Worm (Caenorhabditis elegans): ENCODE data around the gene pro-1.
A peak's percentile ranks its signal among the peaks of the same experiment; 100 is the strongest.

pro-1 gene

DNA sequence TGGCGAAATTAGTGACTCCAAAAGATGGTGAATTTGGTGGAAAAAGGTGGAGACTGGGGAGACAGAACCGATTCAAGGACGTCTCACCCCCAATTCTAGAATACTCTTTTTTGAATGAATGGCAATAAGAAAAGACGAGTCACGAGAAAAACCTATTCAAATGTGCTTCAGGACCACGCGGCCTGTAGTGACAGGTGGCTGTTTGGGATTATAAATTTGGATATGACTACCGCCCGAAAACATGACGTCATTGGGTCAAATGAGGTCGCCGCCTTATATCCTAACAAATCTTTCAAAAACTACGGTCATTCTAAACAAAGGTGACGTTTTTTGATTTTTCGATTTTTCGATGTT lies 12.2 kb upstream of the pro-1 start:
- TF ChIP-seq tbx-11 (GFP tag; IDR thresholded peaks at IDR 0.05), result no peak
- no peak for TF ChIP-seq scrt-1 (GFP tag; IDR thresholded peaks at IDR 0.05)
- TF ChIP-seq hnd-1 (tag; optimal IDR thresholded peaks at IDR 0.05), result no peak
- no peak for TF ChIP-seq B0310.2 (tag; optimal IDR thresholded peaks at IDR 0.05)
- TF ChIP-seq F13C5.2 (tag; optimal IDR thresholded peaks at IDR 0.05), result no peak
- no peak for TF ChIP-seq tra-4 (tag; optimal IDR thresholded peaks at IDR 0.05)
- no peak for TF ChIP-seq sea-1 (GFP tag; conservative IDR thresholded peaks at IDR 0.05)
- TF ChIP-seq aly-1 (tag; optimal IDR thresholded peaks at IDR 0.05), result no peak
- TF ChIP-seq hmg-4 (GFP tag; optimal IDR thresholded peaks at IDR 0.05), result no peak
- no peak for TF ChIP-seq hmbx-1 (tag; optimal IDR thresholded peaks at IDR 0.05)
- no peak for TF ChIP-seq ama-1 (optimal IDR thresholded peaks at IDR 0.05)
- no peak for TF ChIP-seq ets-7 (tag; optimal IDR thresholded peaks at IDR 0.05)
- no peak for TF ChIP-seq ceh-36 (tag; optimal IDR thresholded peaks at IDR 0.05)
- TF ChIP-seq flt-1 (GFP tag; IDR thresholded peaks at IDR 0.05), result no peak
- no peak for TF ChIP-seq ceh-13 (GFP tag; optimal IDR thresholded peaks at IDR 0.05)
- no peak for TF ChIP-seq tbx-37 (GFP tag; conservative IDR thresholded peaks at IDR 0.05)
- no peak for TF ChIP-seq pes-1 (GFP tag; IDR thresholded peaks at IDR 0.05)

DNA sequence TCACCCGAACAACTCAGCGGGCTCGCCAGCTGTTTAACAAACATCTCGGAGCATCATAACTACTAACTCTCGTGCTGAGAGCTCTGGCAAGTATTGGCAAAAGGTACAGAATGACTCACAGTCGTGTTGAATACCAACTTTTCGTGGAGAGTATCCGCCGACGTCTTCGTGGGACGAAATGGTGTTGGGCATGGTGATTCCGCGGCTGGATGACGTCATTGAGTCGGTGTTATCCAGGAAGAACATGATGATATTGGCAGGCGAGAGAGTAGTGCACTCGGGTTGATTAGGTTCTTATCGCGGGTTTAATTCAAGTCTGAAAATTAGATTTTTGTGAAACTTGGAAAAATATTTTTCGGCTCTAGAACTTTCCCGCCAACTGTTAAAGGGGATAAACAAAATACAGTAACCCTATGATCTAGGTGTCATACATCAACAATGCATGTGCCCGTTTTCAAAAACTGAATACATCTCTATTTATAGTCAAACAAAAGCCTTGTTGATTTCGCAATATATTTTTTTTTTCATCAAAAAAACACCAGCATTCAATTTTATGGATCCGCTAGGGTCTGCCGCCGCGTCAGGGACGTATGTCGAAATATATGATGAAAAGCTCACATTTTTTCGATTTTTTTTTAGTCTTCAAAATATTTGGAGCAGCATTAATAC lies 11.7 kb upstream of the pro-1 start:
- no peak for TF ChIP-seq tbx-37 (GFP tag; conservative IDR thresholded peaks at IDR 0.05)
- TF ChIP-seq hmg-4 (GFP tag; optimal IDR thresholded peaks at IDR 0.05), result no peak
- no peak for TF ChIP-seq hmbx-1 (tag; optimal IDR thresholded peaks at IDR 0.05)
- TF ChIP-seq aly-1 (tag; optimal IDR thresholded peaks at IDR 0.05), result no peak
- TF ChIP-seq B0310.2 (tag; optimal IDR thresholded peaks at IDR 0.05), result no peak
- no peak for TF ChIP-seq pes-1 (GFP tag; IDR thresholded peaks at IDR 0.05)
- TF ChIP-seq ceh-13 (GFP tag; optimal IDR thresholded peaks at IDR 0.05), result no peak
- no peak for TF ChIP-seq ama-1 (optimal IDR thresholded peaks at IDR 0.05)
- TF ChIP-seq tra-4 (tag; optimal IDR thresholded peaks at IDR 0.05), result no peak
- no peak for TF ChIP-seq ceh-36 (tag; optimal IDR thresholded peaks at IDR 0.05)
- no peak for TF ChIP-seq scrt-1 (GFP tag; IDR thresholded peaks at IDR 0.05)
- TF ChIP-seq tbx-11 (GFP tag; IDR thresholded peaks at IDR 0.05), result no peak
- TF ChIP-seq F13C5.2 (tag; optimal IDR thresholded peaks at IDR 0.05), result no peak
- TF ChIP-seq ets-7 (tag; optimal IDR thresholded peaks at IDR 0.05), result no peak
- TF ChIP-seq hnd-1 (tag; optimal IDR thresholded peaks at IDR 0.05), result no peak
- TF ChIP-seq sea-1 (GFP tag; conservative IDR thresholded peaks at IDR 0.05), result no peak
- TF ChIP-seq flt-1 (GFP tag; IDR thresholded peaks at IDR 0.05), result no peak

DNA sequence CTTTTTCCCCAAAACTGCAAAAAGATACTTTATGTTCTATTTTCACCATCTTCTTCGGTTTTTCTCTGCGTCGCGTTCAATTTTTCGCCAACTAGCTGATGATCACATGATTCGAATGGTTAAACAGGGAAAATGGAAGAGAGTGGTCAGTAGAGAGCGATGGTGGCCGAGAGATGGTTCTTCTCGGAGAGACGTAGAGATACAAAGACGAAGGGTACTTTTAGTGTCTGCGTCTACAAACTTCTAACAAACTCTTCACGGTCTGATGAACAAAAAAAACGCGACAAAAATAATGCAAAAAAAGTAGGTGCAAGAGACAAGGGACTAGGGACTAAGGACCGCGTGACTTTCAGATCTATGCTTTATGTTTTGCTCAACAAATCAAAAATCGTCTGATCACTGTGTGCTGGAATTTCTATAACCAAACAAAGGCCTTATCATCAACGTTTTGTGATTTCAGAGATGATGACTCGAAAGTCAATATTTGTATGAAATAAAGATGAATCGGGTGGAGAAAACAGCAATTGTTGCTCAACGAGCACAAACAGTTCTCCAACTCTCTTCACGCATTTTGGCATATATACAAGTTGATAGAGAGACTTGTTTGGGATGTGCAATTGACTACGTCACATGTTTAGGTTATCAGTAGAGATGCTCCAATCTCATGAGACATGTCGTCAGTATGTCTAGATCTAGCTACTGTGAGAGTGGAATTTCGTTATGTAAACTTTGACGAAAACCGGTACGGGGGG lies 10.4 kb upstream of the pro-1 start:
- TF ChIP-seq sea-1 (GFP tag; conservative IDR thresholded peaks at IDR 0.05), result no peak

DNA sequence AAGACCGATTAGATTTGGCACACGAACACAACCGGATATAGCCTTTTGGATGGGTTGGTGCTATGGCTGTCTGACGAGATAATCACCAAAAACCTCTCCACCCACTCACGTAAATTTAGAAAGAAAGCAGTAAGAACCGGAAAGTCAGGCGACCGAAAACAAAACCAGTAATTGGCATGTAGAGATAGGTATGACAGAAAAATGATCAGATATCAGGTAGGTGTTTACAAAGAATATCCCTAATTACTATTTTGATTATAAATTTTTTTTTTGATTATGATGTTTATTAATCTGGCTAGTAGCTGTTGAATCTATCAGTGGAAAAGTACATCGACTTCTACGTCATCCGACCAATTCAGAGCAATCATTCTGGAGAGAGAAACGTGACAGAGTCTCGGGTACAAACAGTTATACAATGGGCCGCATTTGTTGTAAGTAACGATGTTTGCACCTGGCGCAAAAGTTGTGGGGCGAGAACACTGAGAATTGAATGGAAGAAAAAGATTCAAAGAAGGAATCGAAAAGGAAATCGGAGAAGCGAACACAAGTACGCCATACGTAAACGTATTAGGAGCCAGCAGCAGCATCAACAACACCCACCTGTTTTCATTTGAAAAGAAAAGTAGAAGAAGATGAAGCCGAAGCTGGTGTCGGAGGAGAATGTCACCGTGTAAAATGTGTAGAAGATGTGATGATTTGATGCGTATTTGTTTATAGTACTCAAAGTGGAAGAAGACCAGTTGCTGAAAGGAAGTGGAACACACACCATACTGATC lies 9.3 kb upstream of the pro-1 start:
- TF ChIP-seq tra-4 (tag; optimal IDR thresholded peaks at IDR 0.05), result no peak
- no peak for TF ChIP-seq hmg-4 (GFP tag; optimal IDR thresholded peaks at IDR 0.05)
- TF ChIP-seq tbx-11 (GFP tag; IDR thresholded peaks at IDR 0.05), result no peak
- TF ChIP-seq ama-1 (optimal IDR thresholded peaks at IDR 0.05), result no peak
- TF ChIP-seq pes-1 (GFP tag; IDR thresholded peaks at IDR 0.05), result no peak
- TF ChIP-seq ets-7 (tag; optimal IDR thresholded peaks at IDR 0.05), result no peak
- TF ChIP-seq hmbx-1 (tag; optimal IDR thresholded peaks at IDR 0.05), result no peak
- no peak for TF ChIP-seq sea-1 (GFP tag; conservative IDR thresholded peaks at IDR 0.05)
- TF ChIP-seq ceh-13 (GFP tag; optimal IDR thresholded peaks at IDR 0.05), result no peak
- TF ChIP-seq hnd-1 (tag; optimal IDR thresholded peaks at IDR 0.05), result no peak
- TF ChIP-seq flt-1 (GFP tag; IDR thresholded peaks at IDR 0.05), result no peak
- no peak for TF ChIP-seq tbx-37 (GFP tag; conservative IDR thresholded peaks at IDR 0.05)

DNA sequence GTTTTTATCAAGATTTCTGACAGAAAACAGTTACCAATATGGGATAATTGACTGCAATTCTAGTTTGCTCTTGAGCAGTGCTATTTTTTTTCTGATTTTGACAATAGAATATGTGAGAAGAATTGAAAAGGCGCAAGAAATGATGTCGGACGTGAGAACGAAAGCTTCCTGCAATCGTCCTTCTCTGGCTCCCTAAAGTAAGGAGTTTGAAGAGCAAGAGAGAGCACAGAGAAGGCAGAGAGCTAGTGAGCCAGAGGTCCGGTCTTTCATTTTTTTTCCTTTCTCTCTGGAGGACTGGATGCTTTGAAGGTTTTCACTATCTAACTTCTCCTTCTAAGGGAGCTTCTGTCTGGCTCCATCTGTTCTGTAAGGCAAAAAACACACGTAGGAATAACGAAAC lies 8.4 kb upstream of the pro-1 start:
- no peak for TF ChIP-seq hmg-4 (GFP tag; optimal IDR thresholded peaks at IDR 0.05)
- TF ChIP-seq scrt-1 (GFP tag; IDR thresholded peaks at IDR 0.05), result no peak
- TF ChIP-seq ets-7 (tag; optimal IDR thresholded peaks at IDR 0.05), result no peak
- TF ChIP-seq hnd-1 (tag; optimal IDR thresholded peaks at IDR 0.05), result no peak
- no peak for TF ChIP-seq ama-1 (optimal IDR thresholded peaks at IDR 0.05)
- TF ChIP-seq tra-4 (tag; optimal IDR thresholded peaks at IDR 0.05), result no peak
- no peak for TF ChIP-seq tbx-37 (GFP tag; conservative IDR thresholded peaks at IDR 0.05)
- TF ChIP-seq pes-1 (GFP tag; IDR thresholded peaks at IDR 0.05), result no peak
- TF ChIP-seq ceh-13 (GFP tag; optimal IDR thresholded peaks at IDR 0.05), result no peak

DNA sequence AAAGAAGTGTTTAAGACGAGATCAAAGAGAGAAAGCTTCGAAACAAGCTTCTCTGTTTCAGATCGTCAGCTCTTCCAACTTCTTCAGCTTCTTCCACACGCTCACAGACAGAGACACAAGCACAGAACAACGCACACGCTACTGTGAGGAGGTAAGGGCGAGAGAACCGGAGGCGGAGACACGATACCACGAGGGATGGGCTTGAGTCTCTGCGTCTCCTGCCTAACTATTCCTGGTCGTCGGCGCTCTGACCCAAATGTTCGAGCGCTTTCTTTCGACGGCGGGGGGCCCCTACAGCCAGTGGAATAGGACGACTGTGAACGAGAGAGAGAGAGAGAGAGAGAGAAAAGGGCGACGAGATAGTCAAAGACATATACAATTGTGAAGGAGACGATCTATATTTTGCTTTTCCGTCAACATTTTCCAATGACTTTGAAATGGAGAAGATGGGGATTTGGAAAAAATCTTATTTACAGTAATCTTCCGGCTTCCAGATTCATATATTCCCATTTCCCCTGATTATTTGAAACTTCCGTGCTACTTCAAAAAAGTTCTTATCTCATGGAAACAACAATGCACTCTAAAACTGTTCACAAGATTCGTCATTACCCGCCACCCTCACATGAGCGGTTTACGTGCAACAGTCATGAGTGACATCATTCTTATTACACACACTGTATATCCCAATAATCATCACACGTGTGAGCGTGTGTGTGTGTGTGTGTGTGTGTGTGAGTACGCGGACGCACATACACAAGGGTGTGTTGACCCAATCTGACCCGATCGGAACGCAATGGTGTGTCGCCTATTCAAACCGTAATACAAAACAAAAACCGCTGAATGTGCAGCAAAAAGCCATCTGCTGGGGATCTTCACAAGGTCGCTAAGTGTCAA lies 7.2 kb upstream of the pro-1 start:
- TF ChIP-seq hmg-4 (GFP tag; optimal IDR thresholded peaks at IDR 0.05) (peak; percentile 61), tbx-11 (GFP tag; IDR thresholded peaks at IDR 0.05) (no peak), flt-1 (GFP tag; IDR thresholded peaks at IDR 0.05) (peak; percentile 54), hmbx-1 (tag; optimal IDR thresholded peaks at IDR 0.05) (no peak), ama-1 (optimal IDR thresholded peaks at IDR 0.05) (peak; percentile 28), tbx-37 (GFP tag; conservative IDR thresholded peaks at IDR 0.05) (no peak), aly-1 (tag; optimal IDR thresholded peaks at IDR 0.05) (no peak), pes-1 (GFP tag; IDR thresholded peaks at IDR 0.05) (no peak), F13C5.2 (tag; optimal IDR thresholded peaks at IDR 0.05) (peak; percentile 56), scrt-1 (GFP tag; IDR thresholded peaks at IDR 0.05) (peak; percentile 59; the same call in 1 of the 2 replicates), ets-7 (tag; optimal IDR thresholded peaks at IDR 0.05) (no peak)
